Fruit fly (Drosophila melanogaster) whole organism, pupa: Measurements from ENCODE around the gene cpo.
A peak's percentile ranks its signal among the peaks of the same experiment; 100 is the strongest.

ENCODE experiments used
- CG32121 ChIP-seq: fragments of 200-800 bp; sonication (Bioruptor generic); IDR thresholded peaks from 2 replicates; pipeline ENCODE4 v1.3.6; 2022; ENCODE audit warnings: missing biosample characterization, missing genetic modification characterization
- CG4496 ChIP-seq: fragments of 200-800 bp; sonication (Bioruptor generic); IDR thresholded peaks from 3 replicates; pipeline ENCODE4 v1.3.6; 2022; ENCODE audit warnings: missing biosample characterization, missing genetic modification characterization
- Ets98B ChIP-seq: fragments of 200-800 bp; sonication (Bioruptor generic); IDR thresholded peaks from 2 replicates; pipeline ENCODE4 v1.3.6; 2022; ENCODE audit warnings: missing biosample characterization, missing genetic modification characterization
- Pif1B ChIP-seq: fragments of 200-800 bp; sonication (Bioruptor generic); optimal IDR thresholded peaks from 3 replicates; lab custom pipeline; 2016; ENCODE audit warnings: missing biosample characterization, missing genetic modification characterization
- gl ChIP-seq: fragments of 200-800 bp; sonication (Bioruptor generic); optimal IDR thresholded peaks from 2 replicates; lab custom pipeline; 2018; ENCODE audit warnings: missing biosample characterization, mild to moderate bottlenecking, missing genetic modification characterization

dm6 chr3R:18013149-18013548 lies 93.5 kb downstream of the cpo start:
- no peak for TF ChIP-seq Pif1B (GFP tag; lab: Kevin White, UChicago)
- TF ChIP-seq Ets98B: no peak
- no peak for TF ChIP-seq CG32121
- no peak for TF ChIP-seq gl (tag; lab: Kevin White, UChicago)
- peak; percentile 44; the same call in 1 of the 3 replicates for TF ChIP-seq CG4496 (GFP tag; lab: Robert Waterston, UW)
